Fruit fly (Drosophila melanogaster): ENCODE data around the gene Pcyt2.
A peak's percentile ranks its signal among the peaks of the same experiment; 100 is the strongest.

Pcyt2 gene

dm6 chr3L:1550914-1551313 lies 2.4 kb upstream of the Pcyt2 start (continued):
- TF ChIP-seq Dbx (GFP tag; IDR thresholded peaks at IDR 0.05), result 0 out of 3 replicates have a peak, but pooled peaks have one; percentile 20
- 0 out of 2 replicates have a peak, but pooled peaks have one; percentile 25 for TF ChIP-seq CG3847 (GFP tag; IDR thresholded peaks at IDR 0.05)

dm6 chr3L:1558178-1558788 lies 5.0 kb downstream of the Pcyt2 start, which contains the start of the genes Pex10 and CG12099:
TSS of gene Pex10 (plus strand) at chr3L:1558228.
TSS of gene CG12099 (minus strand) at chr3L:1558484.
- TF ChIP-seq ash1 (GFP tag; optimal IDR thresholded peaks at IDR 0.05), result no peak
- peak; percentile 89 for TF ChIP-seq amos (GFP tag; IDR thresholded peaks at IDR 0.05; ENCODE audit: partially characterized antibody)
- peak; percentile 28 for TF ChIP-seq CG3163 (GFP tag; optimal IDR thresholded peaks at IDR 0.05)
- TF ChIP-seq pb (GFP tag; optimal IDR thresholded peaks at IDR 0.05), result no peak
- TF ChIP-seq CG30403 (GFP tag; optimal IDR thresholded peaks at IDR 0.05), result peak; percentile 96
- TF ChIP-seq CG11398 (GFP tag; optimal IDR thresholded peaks at IDR 0.05), result no peak
- TF ChIP-seq az2 (GFP tag; optimal IDR thresholded peaks at IDR 0.05), result peak; percentile 88
- peak; percentile 89 for TF ChIP-seq slou (GFP tag; optimal IDR thresholded peaks at IDR 0.05)
- peak; percentile 90 for TF ChIP-seq CG1602 (GFP tag; optimal IDR thresholded peaks at IDR 0.05)
- peak; percentile 81 for TF ChIP-seq chn (GFP tag; optimal IDR thresholded peaks at IDR 0.05)
- peak; percentile 15 for TF ChIP-seq ftz-f1 (GFP tag; optimal IDR thresholded peaks at IDR 0.05)
- TF ChIP-seq CG7839 (tag; optimal IDR thresholded peaks at IDR 0.05), result peak; percentile 85
- peak; percentile 30 to 66 for TF ChIP-seq chif (GFP tag; optimal IDR thresholded peaks at IDR 0.05)
- TF ChIP-seq mld (GFP tag; IDR thresholded peaks at IDR 0.05; ENCODE audit: partially characterized antibody), result peak; percentile 80; the same call in 2 of the 3 replicates
- peak; percentile 86 for TF ChIP-seq danr (GFP tag; IDR thresholded peaks at IDR 0.05)
- TF ChIP-seq crp (GFP tag; optimal IDR thresholded peaks at IDR 0.05), result peak; percentile 87 to 98
- peak; percentile 78 for TF ChIP-seq wor (GFP tag; IDR thresholded peaks at IDR 0.05)
- TF ChIP-seq CG31224 (GFP tag; IDR thresholded peaks at IDR 0.05), result peak; percentile 80; the same call in 1 of the 2 replicates
- TF ChIP-seq Gug (GFP tag; IDR thresholded peaks at IDR 0.05), result peak; percentile 89
- TF ChIP-seq hkb (optimal IDR thresholded peaks at IDR 0.05), result peak; percentile 68
- TF ChIP-seq hkb (GFP tag; IDR thresholded peaks at IDR 0.05), result peak; percentile 87
- TF ChIP-seq Dfd (GFP tag; optimal IDR thresholded peaks at IDR 0.05), result no peak
- peak; percentile 92 for TF ChIP-seq CG17829 (tag; optimal IDR thresholded peaks at IDR 0.05)
- peak; percentile 66 for TF ChIP-seq Lhr (GFP tag; optimal IDR thresholded peaks at IDR 0.05)
- TF ChIP-seq Deaf1 (tag; optimal IDR thresholded peaks at IDR 0.05), result no peak
- peak; percentile 83 for TF ChIP-seq twi (tag; optimal IDR thresholded peaks at IDR 0.05)
- peak; percentile 50 for TF ChIP-seq Bdp1 (GFP tag; optimal IDR thresholded peaks at IDR 0.05)
- peak; percentile 69 for TF ChIP-seq CG2202 (tag; optimal IDR thresholded peaks at IDR 0.05)
- no peak for TF ChIP-seq D (optimal IDR thresholded peaks at IDR 0.05)
- TF ChIP-seq D (GFP tag; optimal IDR thresholded peaks at IDR 0.05), result peak; percentile 68
- TF ChIP-seq CG11504 (tag; optimal IDR thresholded peaks at IDR 0.05), result no peak
- TF ChIP-seq stc (GFP tag; IDR thresholded peaks at IDR 0.05), result peak; percentile 74
- TF ChIP-seq CG11093 (GFP tag; IDR thresholded peaks at IDR 0.05), result peak; percentile 78; the same call in 2 of the 3 replicates
- TF ChIP-seq Adf1 (GFP tag; IDR thresholded peaks at IDR 0.05), result peak; percentile 75
- TF ChIP-seq CG10274 (GFP tag; optimal IDR thresholded peaks at IDR 0.05), result peak; percentile 63
- TF ChIP-seq Neu2 (GFP tag; optimal IDR thresholded peaks at IDR 0.05; ENCODE audit: borderline replicate concordance), result no peak
- TF ChIP-seq aop (GFP tag; IDR thresholded peaks at IDR 0.05), result peak; percentile 47; the same call in 1 of the 2 replicates
- no peak for TF ChIP-seq exex (tag; optimal IDR thresholded peaks at IDR 0.05)
- TF ChIP-seq zf30C (GFP tag; optimal IDR thresholded peaks at IDR 0.05), result no peak
- peak; percentile 69; the same call in 1 of the 2 replicates for TF ChIP-seq CG43689 (GFP tag; IDR thresholded peaks at IDR 0.05)
- peak; percentile 73 for TF ChIP-seq gt (GFP tag; IDR thresholded peaks at IDR 0.05)
- peak; percentile 76 for TF ChIP-seq CG13123 (GFP tag; optimal IDR thresholded peaks at IDR 0.05)
- TF ChIP-seq CG12155 (GFP tag; optimal IDR thresholded peaks at IDR 0.05), result peak; percentile 88
- peak; percentile 33; the same call in 1 of the 2 replicates for TF ChIP-seq Doc2 (GFP tag; IDR thresholded peaks at IDR 0.05)
- TF ChIP-seq phol (tag; optimal IDR thresholded peaks at IDR 0.05), result peak; percentile 100
- peak; percentile 42 for TF ChIP-seq pfk (GFP tag; optimal IDR thresholded peaks at IDR 0.05)
- peak; percentile 82 for TF ChIP-seq Ssrp (tag; optimal IDR thresholded peaks at IDR 0.05)

All from whole organism, embryonic.